Worm (Caenorhabditis elegans) whole organism, midembryonic: ENCODE measurements around the gene chdh-1.

ENCODE experiments used
- T22C8.4 ChIP-seq: fragments of 200-800 bp; sonication (Bioruptor generic); IDR thresholded peaks from 2 replicates; pipeline ENCODE4 v1.3.6; 2022; ENCODE audit warnings: missing genetic modification characterization, missing compliant biosample characterization
- cog-1 ChIP-seq: sonication (generic microtip); optimal IDR thresholded peaks from 2 replicates; lab custom pipeline; 2016; ENCODE audit warnings: missing genetic modification characterization, missing compliant biosample characterization
- flt-1 ChIP-seq: fragments of 200-800 bp; sonication (Bioruptor generic); IDR thresholded peaks from 2 replicates; pipeline ENCODE4 v1.3.6; 2022; ENCODE audit warnings: missing genetic modification characterization, missing compliant biosample characterization
- klf-2 ChIP-seq: fragments of 200-800 bp; sonication (Bioruptor generic); conservative IDR thresholded peaks from 2 replicates; pipeline ENCODE4 v1.3.6; 2022; ENCODE audit warnings: missing genetic modification reagents, missing genetic modification characterization, missing compliant biosample characterization
- med-1 ChIP-seq: sonication (generic microtip); optimal IDR thresholded peaks from 2 replicates; lab custom pipeline; 2017; ENCODE audit warnings: missing genetic modification characterization, mild to moderate bottlenecking, missing compliant biosample characterization, antibody characterized with exemption, missing genetic modification reagents; ENCODE audit not compliant: insufficient read depth
- ref-1 ChIP-seq: fragments of 200-800 bp; sonication (Bioruptor generic); conservative IDR thresholded peaks from 2 replicates; pipeline ENCODE4 v1.3.6; 2022; ENCODE audit warnings: missing genetic modification reagents, missing genetic modification characterization, missing compliant biosample characterization
- tab-1 ChIP-seq: fragments of 200-800 bp; sonication (Bioruptor generic); IDR thresholded peaks from 2 replicates; pipeline ENCODE4 v1.3.6; 2022; ENCODE audit warnings: missing genetic modification characterization, missing compliant biosample characterization
- ztf-23 ChIP-seq: fragments of 200-800 bp; sonication (Bioruptor generic); IDR thresholded peaks from 2 replicates; pipeline ENCODE4 v1.3.6; 2022; ENCODE audit warnings: missing genetic modification reagents, missing genetic modification characterization, missing compliant biosample characterization
- ztf-29 ChIP-seq: fragments of 200-800 bp; sonication (Bioruptor generic); IDR thresholded peaks from 2 replicates; pipeline ENCODE4 v1.3.6; 2022; ENCODE audit warnings: missing genetic modification reagents, missing genetic modification characterization, missing compliant biosample characterization

The chdh-1 gene

DNA sequence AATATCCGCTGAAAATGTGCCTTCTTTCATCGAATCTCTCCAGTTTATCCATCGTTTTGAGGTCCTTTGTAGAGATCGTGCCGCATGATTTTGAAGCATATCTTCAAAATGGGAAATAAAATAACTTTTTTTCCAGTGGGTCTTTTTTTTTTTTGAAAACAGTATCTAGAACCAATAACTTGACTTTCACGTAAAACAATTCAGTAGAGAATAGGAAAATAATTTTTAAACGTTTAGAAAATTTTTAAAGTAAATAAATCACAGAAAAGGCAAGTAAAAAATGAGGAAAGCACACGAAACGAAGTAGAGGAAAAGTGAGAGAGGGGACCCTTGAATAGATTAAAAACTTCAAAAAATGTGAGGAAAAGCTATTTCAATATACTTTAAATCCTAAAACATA, at the start of gene chdh-1:
Gene chdh-1 (minus strand): TSS at position 101 of the 400 bp plus-strand sequence.
- TF ChIP-seq tab-1 (GFP tag; lab: Robert Waterston, UW) (no peak), flt-1 (GFP tag; lab: Robert Waterston, UW) (no peak), klf-2 (no peak), ztf-29 (GFP tag; lab: Robert Waterston, UW) (no peak), cog-1 (tag; lab: Kevin White, UChicago) (no peak), ztf-23 (GFP tag; lab: Robert Waterston, UW) (no peak), med-1 (GFP tag; lab: Kevin White, UChicago) (no peak), ref-1 (GFP tag; lab: Robert Waterston, UW) (no peak), T22C8.4 (GFP tag; lab: Robert Waterston, UW) (no peak)

DNA sequence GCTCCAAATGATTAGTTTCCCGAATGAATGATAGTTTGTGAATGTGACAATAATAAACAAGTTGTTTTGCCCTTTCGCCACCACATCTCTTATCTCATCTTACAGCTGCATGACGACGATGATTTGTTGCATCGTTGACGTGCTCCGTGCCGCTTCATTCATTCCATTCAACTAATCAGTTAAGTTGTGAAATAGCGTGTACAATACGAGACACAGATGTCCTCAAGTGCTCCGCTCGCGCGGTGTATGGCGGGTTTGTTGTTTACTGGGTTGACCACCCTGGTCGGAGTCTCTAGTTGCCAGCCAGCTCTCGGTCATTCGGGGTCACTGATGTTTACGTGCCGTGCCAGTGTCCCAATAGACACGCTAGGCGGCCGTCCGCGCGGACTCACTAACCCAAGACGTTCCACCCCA, 49.2 kb upstream of the chdh-1 start:
- TF ChIP-seq ztf-29 (GFP tag; lab: Robert Waterston, UW) (no peak), cog-1 (tag; lab: Kevin White, UChicago) (peak; percentile 79), flt-1 (GFP tag; lab: Robert Waterston, UW) (0 out of 2 replicates have a peak, but pooled peaks have one; percentile 46), tab-1 (GFP tag; lab: Robert Waterston, UW) (no peak), ztf-23 (GFP tag; lab: Robert Waterston, UW) (no peak), klf-2 (no peak), ref-1 (GFP tag; lab: Robert Waterston, UW) (peak; percentile 55; the same call in 1 of the 2 replicates), med-1 (GFP tag; lab: Kevin White, UChicago) (no peak), T22C8.4 (GFP tag; lab: Robert Waterston, UW) (no peak)

DNA sequence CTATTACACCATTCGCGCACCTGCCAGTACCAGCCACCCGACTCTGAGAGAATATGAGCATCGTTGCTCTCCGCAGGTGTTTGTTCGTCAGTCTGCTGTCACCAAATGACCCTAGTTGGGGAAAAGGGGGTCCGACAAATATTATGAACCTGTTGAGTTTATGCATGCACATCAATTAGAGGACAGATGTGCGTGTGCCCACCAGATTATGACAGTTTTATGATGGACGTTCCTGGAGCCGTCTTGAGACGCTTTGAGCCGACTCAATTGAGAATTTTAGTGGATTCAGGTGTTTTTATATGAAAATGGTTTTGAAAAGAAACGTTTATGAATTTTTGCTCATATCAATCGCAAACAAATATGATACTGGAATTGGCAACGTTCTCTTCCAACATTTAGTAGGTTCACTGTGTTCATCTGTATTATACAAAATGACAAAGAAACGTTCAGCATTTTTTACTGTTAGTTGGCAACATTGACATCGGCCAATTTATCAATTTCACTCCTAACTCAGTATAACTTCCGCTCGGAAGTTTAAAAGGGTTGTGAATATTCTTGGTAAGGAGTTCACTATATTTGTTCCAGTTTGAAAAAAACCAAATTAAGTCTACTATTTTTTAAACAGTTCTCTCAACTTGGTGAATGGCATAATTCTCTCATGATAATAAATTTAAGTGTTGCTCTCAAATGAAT, 48.7 kb upstream of the chdh-1 start:
- TF ChIP-seq ztf-29 (GFP tag; lab: Robert Waterston, UW) (no peak), flt-1 (GFP tag; lab: Robert Waterston, UW) (peak; percentile 63; the same call in 1 of the 2 replicates)

DNA sequence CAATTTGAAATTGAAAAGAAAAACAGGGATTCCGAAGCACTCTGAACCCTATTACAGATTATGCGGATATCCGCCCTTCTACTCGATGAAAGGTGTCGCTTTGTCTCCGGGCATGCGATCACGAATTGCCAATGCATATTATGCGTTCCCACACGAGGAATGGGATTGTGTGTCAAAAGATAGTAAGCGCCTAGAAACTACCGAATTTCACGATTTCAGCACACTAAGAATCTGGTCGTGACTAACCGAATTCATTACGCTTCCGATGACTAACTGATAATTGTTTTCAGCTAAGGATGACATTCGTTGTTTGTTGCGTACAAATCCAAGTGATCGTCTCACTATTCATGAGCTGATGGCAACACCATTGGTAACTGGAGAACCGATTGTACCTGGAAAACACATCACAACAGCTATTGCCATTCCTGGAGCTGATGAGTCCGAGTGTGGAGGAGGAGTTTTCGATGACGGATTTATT, 47.6 kb upstream of the chdh-1 start:
- no peak for TF ChIP-seq med-1 (GFP tag; lab: Kevin White, UChicago)
- TF ChIP-seq ztf-23 (GFP tag; lab: Robert Waterston, UW) = no peak
- no peak for TF ChIP-seq ztf-29 (GFP tag; lab: Robert Waterston, UW)
- no peak for TF ChIP-seq flt-1 (GFP tag; lab: Robert Waterston, UW)
- TF ChIP-seq klf-2 = no peak
- no peak for TF ChIP-seq tab-1 (GFP tag; lab: Robert Waterston, UW)
- TF ChIP-seq cog-1 (tag; lab: Kevin White, UChicago) = no peak
- TF ChIP-seq T22C8.4 (GFP tag; lab: Robert Waterston, UW) = no peak
- no peak for TF ChIP-seq ref-1 (GFP tag; lab: Robert Waterston, UW)

DNA sequence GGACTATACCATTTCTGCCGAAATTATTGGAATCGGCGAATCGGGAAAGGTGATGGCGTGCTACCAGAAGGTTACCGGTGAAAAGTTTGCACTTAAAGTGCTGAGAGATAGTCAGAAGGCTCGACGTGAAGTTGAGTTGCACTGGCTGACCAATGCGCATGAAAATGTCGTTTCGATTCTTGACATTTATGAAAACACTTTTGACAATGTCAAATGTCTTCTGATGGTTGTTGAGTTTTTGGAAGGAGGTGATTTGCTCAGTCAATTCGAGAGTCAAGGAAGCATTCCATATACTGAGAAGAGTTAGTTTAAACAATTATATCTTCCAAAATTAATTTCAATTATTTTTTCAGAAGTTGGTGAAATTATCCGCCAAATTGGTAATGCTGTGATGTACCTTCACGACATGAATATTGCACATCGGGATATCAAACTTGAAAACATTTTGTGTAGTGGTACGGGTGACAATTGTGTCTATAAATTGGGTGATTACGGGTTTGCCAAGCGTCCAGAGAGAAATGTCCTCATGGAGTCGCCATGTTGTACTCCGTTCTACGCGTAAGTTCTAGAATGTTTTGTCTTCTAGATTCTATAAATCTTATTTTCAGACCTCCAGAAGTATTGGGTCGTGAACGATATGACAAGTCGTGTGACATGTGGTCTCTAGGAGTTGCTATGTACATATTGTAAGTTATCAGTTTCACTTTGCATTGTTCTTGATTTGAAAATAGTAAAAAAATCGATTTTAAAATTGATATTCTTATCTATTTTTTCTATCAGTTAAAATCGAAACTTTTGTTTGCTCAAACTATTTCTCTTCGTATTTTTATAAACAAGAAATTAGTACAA, 46.9 kb upstream of the chdh-1 start:
- no peak for TF ChIP-seq T22C8.4 (GFP tag; lab: Robert Waterston, UW)
- TF ChIP-seq med-1 (GFP tag; lab: Kevin White, UChicago) = no peak
- TF ChIP-seq ztf-29 (GFP tag; lab: Robert Waterston, UW) = no peak
- TF ChIP-seq klf-2 = no peak
- no peak for TF ChIP-seq flt-1 (GFP tag; lab: Robert Waterston, UW)
- no peak for TF ChIP-seq cog-1 (tag; lab: Kevin White, UChicago)
- no peak for TF ChIP-seq ref-1 (GFP tag; lab: Robert Waterston, UW)
- TF ChIP-seq ztf-23 (GFP tag; lab: Robert Waterston, UW) = no peak
- no peak for TF ChIP-seq tab-1 (GFP tag; lab: Robert Waterston, UW)

DNA sequence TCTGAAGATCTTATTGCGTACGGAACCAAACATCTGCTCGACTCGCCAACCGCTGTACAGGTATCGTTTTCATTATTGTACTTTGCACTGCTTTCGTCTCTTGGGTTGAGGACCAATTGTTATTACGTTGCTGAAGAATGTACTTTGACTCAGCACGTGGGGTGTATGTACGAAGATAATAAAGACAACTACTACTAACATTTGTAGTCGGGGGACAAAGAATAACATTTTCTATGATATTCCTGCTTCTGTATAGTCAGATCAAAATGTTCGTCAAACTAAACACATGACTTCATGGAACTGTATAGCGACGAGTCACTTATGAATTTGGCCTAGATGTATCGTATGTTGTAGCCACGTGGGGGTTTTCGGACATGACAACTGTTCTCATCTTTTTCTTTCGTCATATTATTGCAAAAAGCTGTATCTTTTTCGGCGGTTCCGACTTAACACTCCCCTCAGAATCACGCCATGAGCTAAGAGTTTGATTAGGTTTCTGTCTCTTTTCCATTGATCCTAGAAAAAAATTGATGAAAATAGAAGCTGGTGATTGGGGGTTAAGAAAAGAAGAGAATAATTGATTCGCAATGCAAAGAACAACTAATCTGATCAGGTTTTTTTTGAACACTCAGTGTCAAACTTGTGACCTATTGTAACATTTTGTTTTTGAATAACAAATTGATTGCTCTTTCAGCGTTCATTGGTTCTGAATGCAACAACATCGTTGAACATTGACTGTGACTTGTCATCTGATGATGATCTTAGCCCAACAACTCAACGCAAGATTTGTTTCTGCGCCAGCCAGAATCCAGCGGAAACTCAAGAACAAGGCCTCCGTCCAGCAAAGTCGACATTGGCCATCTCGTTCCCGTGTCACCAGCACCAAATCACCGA, 46.1 kb upstream of the chdh-1 start:
- TF ChIP-seq T22C8.4 (GFP tag; lab: Robert Waterston, UW) (no peak), ztf-29 (GFP tag; lab: Robert Waterston, UW) (no peak), ref-1 (GFP tag; lab: Robert Waterston, UW) (no peak), ztf-23 (GFP tag; lab: Robert Waterston, UW) (no peak), flt-1 (GFP tag; lab: Robert Waterston, UW) (no peak), tab-1 (GFP tag; lab: Robert Waterston, UW) (no peak)

DNA sequence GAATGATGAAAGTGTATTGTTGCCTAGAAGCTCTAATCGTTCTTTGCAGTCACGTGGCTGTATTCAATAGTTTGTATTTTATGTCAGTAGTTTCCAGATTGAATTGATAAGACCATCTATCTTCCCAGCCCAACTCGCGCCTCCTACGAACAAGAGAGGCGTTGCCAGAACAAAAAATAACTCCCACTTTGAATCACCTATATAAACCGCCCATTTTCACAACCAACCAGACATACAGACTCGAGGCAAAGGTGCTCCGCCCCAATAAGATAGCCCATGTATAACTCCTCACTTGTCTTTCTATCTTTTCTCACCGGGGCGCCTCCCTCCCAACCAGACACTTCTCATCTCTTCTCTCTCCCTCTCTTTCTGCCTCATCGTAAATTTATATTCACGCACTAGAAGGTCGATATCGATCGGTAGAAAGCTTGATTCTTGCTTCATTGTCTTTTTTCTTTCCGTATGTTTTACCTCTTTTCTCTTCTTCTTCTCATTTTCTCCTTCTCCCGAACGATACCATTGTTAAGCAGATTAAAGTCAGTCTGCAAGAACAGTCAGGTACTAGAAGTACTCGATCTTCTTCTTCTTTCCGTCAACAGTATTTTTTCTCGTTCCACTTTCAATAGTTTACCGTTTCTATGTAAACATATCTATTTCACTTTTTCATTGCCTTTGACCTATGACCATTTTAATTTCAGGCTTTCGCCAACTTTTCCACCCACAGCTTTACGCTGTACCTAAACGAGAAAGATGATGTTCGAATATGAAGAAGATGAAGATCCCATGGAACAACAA, 44.8 kb upstream of the chdh-1 start, which contains the start of gene mak-1:
Gene mak-1 (plus strand): TSS at position 693 of the 795 bp plus-strand sequence.
- TF ChIP-seq cog-1 (tag; lab: Kevin White, UChicago) (no peak), ztf-23 (GFP tag; lab: Robert Waterston, UW) (no peak), T22C8.4 (GFP tag; lab: Robert Waterston, UW) (0 out of 2 replicates have a peak, but pooled peaks have one; percentile 22), klf-2 (no peak)

DNA sequence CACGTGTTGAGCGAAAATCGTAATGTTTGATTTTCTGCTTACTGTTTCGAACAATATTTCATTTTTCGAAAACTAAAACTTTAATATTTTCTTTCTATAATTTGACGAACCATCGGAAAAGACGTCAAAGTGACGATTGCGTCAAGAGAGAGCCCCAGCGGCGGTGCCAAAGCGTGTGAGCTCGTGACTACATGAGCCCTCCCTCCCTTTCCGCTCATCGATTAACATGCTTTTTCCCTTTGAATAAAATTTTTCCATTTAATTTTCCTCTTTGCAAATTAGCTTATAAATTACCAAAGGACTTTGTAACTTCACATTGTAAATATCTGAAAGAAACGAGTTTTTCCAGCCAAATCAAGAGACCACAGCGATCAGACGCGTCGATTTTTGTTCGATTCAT, 44.2 kb upstream of the chdh-1 start:
- TF ChIP-seq flt-1 (GFP tag; lab: Robert Waterston, UW) (no peak), med-1 (GFP tag; lab: Kevin White, UChicago) (no peak), T22C8.4 (GFP tag; lab: Robert Waterston, UW) (no peak), ref-1 (GFP tag; lab: Robert Waterston, UW) (no peak), cog-1 (tag; lab: Kevin White, UChicago) (no peak), ztf-23 (GFP tag; lab: Robert Waterston, UW) (no peak), tab-1 (GFP tag; lab: Robert Waterston, UW) (no peak), ztf-29 (GFP tag; lab: Robert Waterston, UW) (no peak), klf-2 (no peak)
